Worm (Caenorhabditis elegans) whole organism, L2 larva: ENCODE results near the gene C34B4.5.

Experiments
- gmeb-1 ChIP-seq: fragments of 150-350 bp; optimal IDR thresholded peaks from 2 replicates; lab custom pipeline; 2014; ENCODE audit warnings: missing biosample characterization, missing genetic modification characterization
- lin-13 ChIP-seq: fragments of 150-350 bp; optimal IDR thresholded peaks from 2 replicates; lab custom pipeline; 2014; ENCODE audit warnings: missing biosample characterization, missing genetic modification reagents, missing genetic modification characterization
- nhr-237 ChIP-seq: fragments of 150-350 bp; optimal IDR thresholded peaks from 2 replicates; lab custom pipeline; 2014; ENCODE audit warnings: missing biosample characterization, missing genetic modification characterization
- unc-62 ChIP-seq: fragments of 150-350 bp; optimal IDR thresholded peaks from 2 replicates; lab custom pipeline; 2014; ENCODE audit warnings: missing biosample characterization, missing genetic modification reagents, missing genetic modification characterization

ce11 chrV:13131487-13131886, 35.7 kb downstream of the C34B4.5 start:
- TF ChIP-seq nhr-237 (tag; lab: Kevin White, UChicago) (no peak), lin-13 (GFP tag; lab: Kevin White, UChicago) (no peak), unc-62 (GFP tag; lab: Kevin White, UChicago) (no peak), gmeb-1 (tag; lab: Kevin White, UChicago) (no peak)
